Fruit fly (Drosophila melanogaster) whole organism, embryonic: ENCODE results near the gene CG14440.

ENCODE experiments used
- CG11456 ChIP-seq: fragments of 200-800 bp; sonication (Bioruptor generic); IDR thresholded peaks from 3 replicates; pipeline ENCODE4 v1.3.6; 2022; ENCODE audit warnings: missing biosample characterization, missing genetic modification characterization
- CG11696 ChIP-seq: fragments of 200-800 bp; sonication (Bioruptor generic); IDR thresholded peaks from 2 replicates; pipeline ENCODE4 v1.3.6; 2022; ENCODE audit warnings: missing biosample characterization, missing genetic modification characterization
- CG12155 ChIP-seq: fragments of 200-800 bp; sonication (Bioruptor generic); optimal IDR thresholded peaks from 3 replicates; lab custom pipeline; 2016; ENCODE audit warnings: missing biosample characterization, missing genetic modification characterization
- CG12299 ChIP-seq: fragments of 200-800 bp; sonication (Bioruptor generic); optimal IDR thresholded peaks from 2 replicates; lab custom pipeline; 2018; ENCODE audit warnings: missing biosample characterization, mild to moderate bottlenecking, missing genetic modification characterization
- CG12659 ChIP-seq: fragments of 200-800 bp; sonication (Bioruptor generic); optimal IDR thresholded peaks from 3 replicates; lab custom pipeline; 2017; ENCODE audit warnings: mild to moderate bottlenecking, missing biosample characterization, missing genetic modification reagents, missing genetic modification characterization
- CG14667 ChIP-seq: fragments of 200-800 bp; sonication (Bioruptor generic); IDR thresholded peaks from 2 replicates; pipeline ENCODE4 v1.3.6; 2022; ENCODE audit warnings: missing biosample characterization, missing genetic modification characterization
- CG15479 ChIP-seq: fragments of 200-800 bp; sonication (Bioruptor generic); optimal IDR thresholded peaks from 3 replicates; lab custom pipeline; 2019; ENCODE audit warnings: missing biosample characterization, mild to moderate bottlenecking, missing genetic modification characterization, moderate library complexity
- CG15601 ChIP-seq: fragments of 200-800 bp; sonication (Bioruptor generic); optimal IDR thresholded peaks from 3 replicates; lab custom pipeline; 2019; ENCODE audit warnings: missing biosample characterization, mild to moderate bottlenecking, missing genetic modification characterization, moderate library complexity
- CG16863 ChIP-seq: fragments of 200-800 bp; sonication (Bioruptor generic); optimal IDR thresholded peaks from 3 replicates; lab custom pipeline; 2016; ENCODE audit warnings: missing biosample characterization, missing genetic modification characterization
- CG17186 ChIP-seq: fragments of 200-800 bp; sonication (Bioruptor generic); optimal IDR thresholded peaks from 3 replicates; lab custom pipeline; 2017; ENCODE audit warnings: missing biosample characterization, missing genetic modification reagents, missing genetic modification characterization
- CG17361 ChIP-seq: fragments of 200-800 bp; sonication (Bioruptor generic); IDR thresholded peaks from 3 replicates; pipeline ENCODE4 v1.3.6; 2022; ENCODE audit warnings: missing biosample characterization, missing genetic modification characterization
- CG18764 ChIP-seq: fragments of 200-800 bp; sonication (Bioruptor generic); optimal IDR thresholded peaks from 3 replicates; lab custom pipeline; 2016; ENCODE audit warnings: missing biosample characterization, missing genetic modification characterization
- CG2129 ChIP-seq: fragments of 200-800 bp; sonication (Bioruptor generic); IDR thresholded peaks from 2 replicates; pipeline ENCODE4 v1.3.6; 2022; ENCODE audit warnings: missing biosample characterization, missing genetic modification characterization; ENCODE audit not compliant: partially characterized antibody
- CG30403 ChIP-seq: fragments of 200-800 bp; sonication (Bioruptor generic); optimal IDR thresholded peaks from 3 replicates; lab custom pipeline; 2016; ENCODE audit warnings: missing biosample characterization, missing genetic modification characterization
- CG32532 ChIP-seq: fragments of 200-800 bp; sonication (Bioruptor generic); IDR thresholded peaks from 2 replicates; pipeline ENCODE4 v1.3.6; 2022; ENCODE audit warnings: missing biosample characterization, missing genetic modification characterization
- CG3838 ChIP-seq: fragments of 200-800 bp; sonication (Bioruptor generic); optimal IDR thresholded peaks from 3 replicates; lab custom pipeline; 2016; ENCODE audit warnings: missing biosample characterization, missing genetic modification characterization
- CG4820 ChIP-seq: fragments of 200-800 bp; sonication (Bioruptor generic); optimal IDR thresholded peaks from 3 replicates; lab custom pipeline; 2016; ENCODE audit warnings: missing biosample characterization, missing genetic modification characterization
- CG5180 ChIP-seq: fragments of 200-800 bp; sonication (Bioruptor generic); optimal IDR thresholded peaks from 3 replicates; lab custom pipeline; 2017; ENCODE audit warnings: missing biosample characterization, missing genetic modification characterization, mild to moderate bottlenecking, moderate library complexity, missing genetic modification reagents
- CG9215 ChIP-seq: fragments of 200-800 bp; sonication (Bioruptor generic); IDR thresholded peaks from 2 replicates; pipeline ENCODE4 v1.3.6; 2022; ENCODE audit warnings: missing biosample characterization, missing genetic modification characterization
- CoRest ChIP-seq: fragments of 200-800 bp; sonication (Bioruptor generic); optimal IDR thresholded peaks from 3 replicates; lab custom pipeline; 2018; ENCODE audit warnings: missing biosample characterization, mild to moderate bottlenecking, missing genetic modification characterization, moderate library complexity
- D19B ChIP-seq: fragments of 200-800 bp; sonication (Bioruptor generic); optimal IDR thresholded peaks from 2 replicates; lab custom pipeline; 2017; ENCODE audit warnings: missing biosample characterization, mild to moderate bottlenecking, missing genetic modification characterization
- E2f2 ChIP-seq: fragments of 200-800 bp; sonication (Bioruptor generic); IDR thresholded peaks from 2 replicates; pipeline ENCODE4 v1.3.6; 2022; ENCODE audit warnings: missing biosample characterization, missing genetic modification characterization
- Fer2 ChIP-seq: fragments of 200-800 bp; sonication (Bioruptor generic); optimal IDR thresholded peaks from 2 replicates; lab custom pipeline; 2018; ENCODE audit warnings: missing biosample characterization, mild to moderate bottlenecking, missing genetic modification characterization, moderate library complexity
- Hmr ChIP-seq: fragments of 200-800 bp; sonication (Bioruptor generic); optimal IDR thresholded peaks from 3 replicates; lab custom pipeline; 2017; ENCODE audit warnings: mild to moderate bottlenecking, missing biosample characterization, missing genetic modification reagents, missing genetic modification characterization
- MESR4 ChIP-seq: fragments of 200-800 bp; sonication (Bioruptor generic); optimal IDR thresholded peaks from 2 replicates; lab custom pipeline; 2018; ENCODE audit warnings: missing biosample characterization, mild to moderate bottlenecking, missing genetic modification characterization, moderate library complexity
- Meics ChIP-seq: fragments of 200-800 bp; sonication (Bioruptor generic); optimal IDR thresholded peaks from 2 replicates; lab custom pipeline; 2017; ENCODE audit warnings: missing biosample characterization, mild to moderate bottlenecking, missing genetic modification characterization
- NC2α ChIP-seq: fragments of 200-800 bp; sonication (Bioruptor generic); optimal IDR thresholded peaks from 2 replicates; lab custom pipeline; 2016; ENCODE audit warnings: missing biosample characterization, missing genetic modification characterization
- NC2β ChIP-seq: fragments of 200-800 bp; sonication (Bioruptor generic); optimal IDR thresholded peaks from 2 replicates; lab custom pipeline; 2016; ENCODE audit warnings: missing biosample characterization, missing genetic modification characterization
- NfI ChIP-seq: fragments of 200-800 bp; sonication (Bioruptor generic); optimal IDR thresholded peaks from 3 replicates; lab custom pipeline; 2018; ENCODE audit warnings: missing biosample characterization, mild to moderate bottlenecking, missing genetic modification characterization, moderate library complexity
- Xbp1 ChIP-seq: fragments of 200-800 bp; sonication (Bioruptor generic); optimal IDR thresholded peaks from 3 replicates; lab custom pipeline; 2016; ENCODE audit warnings: missing biosample characterization, mild to moderate bottlenecking, missing genetic modification characterization
- abd-A ChIP-seq: fragments of 200-800 bp; sonication (Bioruptor generic); optimal IDR thresholded peaks from 3 replicates; lab custom pipeline; 2019; ENCODE audit warnings: missing biosample characterization, mild to moderate bottlenecking, missing genetic modification characterization, moderate library complexity
- bowl ChIP-seq: fragments of 200-800 bp; sonication (Bioruptor generic); IDR thresholded peaks from 2 replicates; pipeline ENCODE4 v1.3.6; 2022; ENCODE audit warnings: missing biosample characterization, missing genetic modification characterization
- caup ChIP-seq: fragments of 200-800 bp; sonication (Bioruptor generic); optimal IDR thresholded peaks from 3 replicates; lab custom pipeline; 2017; ENCODE audit warnings: missing biosample characterization, mild to moderate bottlenecking, missing genetic modification characterization, moderate library complexity; ENCODE audit not compliant: severe bottlenecking
- crc ChIP-seq: fragments of 200-800 bp; sonication (Bioruptor generic); optimal IDR thresholded peaks from 2 replicates; lab custom pipeline; 2016; ENCODE audit warnings: missing biosample characterization, missing genetic modification characterization
- dan ChIP-seq: fragments of 200-800 bp; sonication (Bioruptor generic); IDR thresholded peaks from 2 replicates; pipeline ENCODE4 v1.3.6; 2022; ENCODE audit warnings: missing biosample characterization, missing genetic modification characterization
- danr ChIP-seq: fragments of 200-800 bp; sonication (Bioruptor generic); IDR thresholded peaks from 2 replicates; pipeline ENCODE4 v1.3.6; 2022; ENCODE audit warnings: missing biosample characterization, missing genetic modification characterization
- disco-r ChIP-seq: fragments of 200-800 bp; sonication (Bioruptor generic); optimal IDR thresholded peaks from 2 replicates; lab custom pipeline; 2016; ENCODE audit warnings: missing biosample characterization, missing genetic modification characterization
- gsb-n ChIP-seq: fragments of 200-800 bp; sonication (Bioruptor generic); optimal IDR thresholded peaks from 3 replicates; lab custom pipeline; 2018; ENCODE audit warnings: missing biosample characterization, mild to moderate bottlenecking, missing genetic modification characterization
- gt ChIP-seq: fragments of 200-800 bp; sonication (Bioruptor generic); IDR thresholded peaks from 2 replicates; pipeline ENCODE4 v1.3.6; 2022; ENCODE audit warnings: missing biosample characterization, missing genetic modification characterization
- jing ChIP-seq: fragments of 200-800 bp; sonication (Bioruptor generic); optimal IDR thresholded peaks from 2 replicates; lab custom pipeline; 2018; ENCODE audit warnings: missing biosample characterization, mild to moderate bottlenecking, missing genetic modification characterization
- jumu ChIP-seq: fragments of 200-800 bp; sonication (Bioruptor generic); optimal IDR thresholded peaks from 3 replicates; lab custom pipeline; 2016; ENCODE audit warnings: missing biosample characterization, missing genetic modification characterization
- lab ChIP-seq: fragments of 200-800 bp; sonication (Bioruptor generic); optimal IDR thresholded peaks from 3 replicates; lab custom pipeline; 2017; ENCODE audit warnings: missing biosample characterization, missing genetic modification characterization, mild to moderate bottlenecking, moderate library complexity, missing genetic modification reagents
- nerfin-1 ChIP-seq: fragments of 200-800 bp; sonication (Bioruptor generic); optimal IDR thresholded peaks from 3 replicates; lab custom pipeline; 2019; ENCODE audit warnings: missing biosample characterization, mild to moderate bottlenecking, missing genetic modification characterization, moderate library complexity
- org-1 ChIP-seq: fragments of 200-800 bp; sonication (Bioruptor generic); optimal IDR thresholded peaks from 2 replicates; lab custom pipeline; 2017; ENCODE audit warnings: missing biosample characterization, missing genetic modification characterization
- pho ChIP-seq: fragments of 200-800 bp; sonication (Bioruptor generic); optimal IDR thresholded peaks from 2 replicates; lab custom pipeline; 2016; ENCODE audit warnings: missing biosample characterization, missing genetic modification characterization
- prd ChIP-seq, 3 experiments: fragments of >200 bp in 2 of 3; fragments of 200-800 bp in 1 of 3; sonication (Bioruptor generic) in 1 of 3; optimal IDR thresholded peaks in 2 of 3; IDR thresholded peaks in 1 of 3; 2 replicates in 2 of 3; 3 replicates in 1 of 3; pipeline versions ENCODE4 v1.3.6 to Lab custom; 2017 to 2022; ENCODE audit warnings: missing biosample characterization in 1 of 3, missing genetic modification characterization in 1 of 3
- ranshi ChIP-seq: fragments of 200-800 bp; sonication (Bioruptor generic); IDR thresholded peaks from 2 replicates; pipeline ENCODE4 v1.3.6; 2022; ENCODE audit warnings: missing biosample characterization, missing genetic modification characterization
- schlank ChIP-seq: fragments of 200-800 bp; sonication (Bioruptor generic); optimal IDR thresholded peaks from 2 replicates; lab custom pipeline; 2018; ENCODE audit warnings: missing biosample characterization, mild to moderate bottlenecking, missing genetic modification characterization
- seq ChIP-seq: fragments of 200-800 bp; sonication (Bioruptor generic); IDR thresholded peaks from 2 replicates; pipeline ENCODE4 v1.3.6; 2022; ENCODE audit warnings: missing biosample characterization, missing genetic modification characterization
- tin ChIP-seq: fragments of 200-800 bp; sonication (Bioruptor generic); optimal IDR thresholded peaks from 3 replicates; lab custom pipeline; 2016; ENCODE audit warnings: missing biosample characterization, missing genetic modification characterization

CG14440 gene

dm6 chrX:6696467-6696866 is 1.9 kb downstream of the CG14440 start (continued):
- TF ChIP-seq gt (no peak; the same call in 1 of the 2 replicates), Meics (GFP tag; lab: Kevin White, UChicago) (peak; percentile 84), CG9215 (GFP tag; lab: Robert Waterston, UW) (peak; percentile 53), CG15601 (tag; lab: Kevin White, UChicago) (peak; percentile 62), prd (optimal IDR thresholded peaks at IDR 0.05; lab: Kevin White, UChicago) (no peak), prd (GFP tag; IDR thresholded peaks at IDR 0.05; lab: Robert Waterston, UW) (peak; percentile 63), CG32532 (GFP tag; lab: Robert Waterston, UW) (peak; percentile 72; the same call in 1 of the 2 replicates), CG2129 (GFP tag; lab: Robert Waterston, UW) (no peak), CG30403 (GFP tag; lab: Kevin White, UChicago) (peak; percentile 67), pho (GFP tag; lab: Kevin White, UChicago) (peak; percentile 63), CG17186 (GFP tag; lab: Kevin White, UChicago) (no peak), abd-A (tag; lab: Kevin White, UChicago) (peak; percentile 61), CG18764 (GFP tag; lab: Kevin White, UChicago) (peak; percentile 8), jumu (peak; percentile 15), Fer2 (tag; lab: Kevin White, UChicago) (peak; percentile 50), NC2β (GFP tag; lab: Kevin White, UChicago) (peak; percentile 61), CG3838 (GFP tag; lab: Kevin White, UChicago) (no peak), Xbp1 (GFP tag; lab: Kevin White, UChicago) (peak; percentile 61), org-1 (peak; percentile 68), CG14667 (GFP tag; lab: Robert Waterston, UW) (peak; percentile 51), schlank (tag; lab: Kevin White, UChicago) (peak; percentile 53), seq (peak; percentile 75), CG12155 (peak; percentile 52), D19B (peak; percentile 59), Hmr (peak; percentile 87), CG5180 (GFP tag; lab: Kevin White, UChicago) (peak; percentile 58), CG16863 (GFP tag; lab: Kevin White, UChicago) (peak; percentile 62), ranshi (peak; percentile 71), nerfin-1 (tag; lab: Kevin White, UChicago) (peak; percentile 63), NC2α (GFP tag; lab: Kevin White, UChicago) (no peak), CG17361 (GFP tag; lab: Robert Waterston, UW) (peak; percentile 72), danr (GFP tag; lab: Robert Waterston, UW) (no peak), gsb-n (tag; lab: Kevin White, UChicago) (peak; percentile 13), CG12299 (tag; lab: Kevin White, UChicago) (peak; percentile 66), CG4820 (peak; percentile 13), disco-r (GFP tag; lab: Kevin White, UChicago) (peak; percentile 29), NfI (GFP tag; lab: Kevin White, UChicago) (peak; percentile 72), lab (GFP tag; lab: Kevin White, UChicago) (peak; percentile 89), tin (GFP tag; lab: Kevin White, UChicago) (peak; percentile 53), CG11456 (GFP tag; lab: Robert Waterston, UW) (peak; percentile 59; the same call in 1 of the 3 replicates), E2f2 (GFP tag; lab: Robert Waterston, UW) (peak; percentile 56; the same call in 1 of the 2 replicates), caup (GFP tag; lab: Kevin White, UChicago) (peak; percentile 67), crc (peak; percentile 48), bowl (GFP tag; lab: Robert Waterston, UW) (no peak; the same call in 1 of the 2 replicates), CG12659 (GFP tag; lab: Kevin White, UChicago) (peak; percentile 72), CG15479 (GFP tag; lab: Kevin White, UChicago) (no peak), MESR4 (no peak), CoRest (tag; lab: Kevin White, UChicago) (peak; percentile 68), CG11696 (GFP tag; lab: Robert Waterston, UW) (no peak), jing (GFP tag; lab: Kevin White, UChicago) (no peak), dan (GFP tag; lab: Robert Waterston, UW) (no peak)
